Fruit fly (Drosophila melanogaster) Kc167 (cell line): ENCODE measurements around the gene Atg18b.

Experiments used
- Myc ChIP-seq: fragments of >200 bp; optimal IDR thresholded peaks from 2 replicates; lab custom pipeline; 2017; ENCODE audit warnings: missing external identifiers
- Sin3A ChIP-seq: fragments of >200 bp; optimal IDR thresholded peaks from 2 replicates; lab custom pipeline; 2018; ENCODE audit warnings: missing external identifiers
- h ChIP-seq: fragments of >200 bp; optimal IDR thresholded peaks from 3 replicates; lab custom pipeline; 2018; ENCODE audit warnings: missing external identifiers
- insv ChIP-seq: fragments of >200 bp; optimal IDR thresholded peaks from 3 replicates; lab custom pipeline; 2018; ENCODE audit warnings: missing external identifiers
- psq ChIP-seq: fragments of >200 bp; optimal IDR thresholded peaks from 2 replicates; lab custom pipeline; 2017; ENCODE audit warnings: missing external identifiers

- TF ChIP-seq h (lab: Kevin White, UChicago) (no peak), psq (no peak), Sin3A (lab: Kevin White, UChicago) (no peak), Myc (no peak), insv (lab: Kevin White, UChicago) (no peak)
Observed at dm6 chr2L:21178436-21179216, 41.7 kb downstream of the Atg18b start.
